Worm (Caenorhabditis elegans) whole organism, L4 larva: Measurements from ENCODE around the gene ftn-1.

Experiments used
- F37D6.2 ChIP-seq: sonication (generic microtip); optimal IDR thresholded peaks from 2 replicates; lab custom pipeline; 2016; ENCODE audit warnings: mild to moderate bottlenecking, missing genetic modification characterization, missing compliant biosample characterization
- R02D3.7 ChIP-seq: fragments of 150-350 bp; sonication (generic microtip); optimal IDR thresholded peaks from 3 replicates; lab custom pipeline; 2014; ENCODE audit warnings: missing biosample characterization, missing genetic modification characterization
- Y48G9A.11 ChIP-seq: fragments of 200-800 bp; sonication (Bioruptor generic); IDR thresholded peaks from 2 replicates; pipeline ENCODE4 v1.3.6; 2022; ENCODE audit warnings: missing genetic modification reagents, missing genetic modification characterization, missing compliant biosample characterization
- Y75B8A.6 ChIP-seq: fragments of 200-800 bp; sonication (Bioruptor generic); IDR thresholded peaks from 2 replicates; pipeline ENCODE4 v1.3.6; 2022; ENCODE audit warnings: missing genetic modification reagents, missing genetic modification characterization, missing compliant biosample characterization
- ZK337.2 ChIP-seq: fragments of 200-800 bp; sonication (Bioruptor generic); IDR thresholded peaks from 2 replicates; pipeline ENCODE4 v1.3.6; 2022; ENCODE audit warnings: missing genetic modification reagents, missing genetic modification characterization, missing compliant biosample characterization
- aha-1 ChIP-seq: fragments of 150-350 bp; peaks from one replicate; lab custom pipeline; 2014; ENCODE audit warnings: missing biosample characterization, missing genetic modification characterization
- dmd-6 ChIP-seq: fragments of 200-800 bp; sonication (Bioruptor generic); IDR thresholded peaks from 2 replicates; pipeline ENCODE4 v1.3.6; 2022; ENCODE audit warnings: missing genetic modification reagents, missing genetic modification characterization, missing compliant biosample characterization
- egl-27 ChIP-seq: sonication (generic microtip); optimal IDR thresholded peaks from 3 replicates; lab custom pipeline; 2017; ENCODE audit warnings: missing biosample characterization, missing genetic modification reagents, missing genetic modification characterization
- hmg-1.1 ChIP-seq: fragments of 200-800 bp; sonication (Bioruptor generic); IDR thresholded peaks from 2 replicates; pipeline ENCODE4 v1.3.6; 2022; ENCODE audit warnings: missing genetic modification reagents, missing genetic modification characterization, missing compliant biosample characterization
- jun-1 ChIP-seq: fragments of 150-350 bp; optimal IDR thresholded peaks from 2 replicates; lab custom pipeline; 2014; ENCODE audit warnings: missing biosample characterization, missing genetic modification reagents, missing genetic modification characterization
- mdl-1 ChIP-seq, 2 experiments: fragments of 150-350 bp in 1 of 2; sonication (generic microtip) in 1 of 2; optimal IDR thresholded peaks; 2 replicates each; lab custom pipeline; 2014 to 2017; ENCODE audit warnings: missing biosample characterization in 2 of 2, missing genetic modification characterization in 2 of 2
- nhr-25 ChIP-seq: sonication (generic microtip); optimal IDR thresholded peaks from 2 replicates; lab custom pipeline; 2017; ENCODE audit warnings: missing genetic modification characterization, mild to moderate bottlenecking, missing compliant biosample characterization, antibody characterized with exemption, moderate library complexity, borderline replicate concordance; ENCODE audit not compliant: insufficient read depth
- nhr-41 ChIP-seq: fragments of 200-800 bp; sonication (Bioruptor generic); IDR thresholded peaks from 2 replicates; pipeline ENCODE4 v1.3.6; 2022; ENCODE audit warnings: missing genetic modification reagents, missing genetic modification characterization, missing compliant biosample characterization

- no peak for TF ChIP-seq F37D6.2 (tag; lab: Kevin White, UChicago)
- no peak for TF ChIP-seq R02D3.7
- TF ChIP-seq aha-1, result no peak
- TF ChIP-seq nhr-25 (tag; lab: Kevin White, UChicago), result no peak
- no peak for TF ChIP-seq nhr-41 (GFP tag; lab: Robert Waterston, UW)
- no peak for TF ChIP-seq dmd-6 (GFP tag; lab: Robert Waterston, UW)
- TF ChIP-seq jun-1, result no peak
- TF ChIP-seq Y48G9A.11, result no peak
- no peak for TF ChIP-seq egl-27 (tag; lab: Kevin White, UChicago)
- no peak for TF ChIP-seq ZK337.2 (GFP tag; lab: Robert Waterston, UW)
- no peak for TF ChIP-seq mdl-1 (tag; optimal IDR thresholded peaks at IDR 0.05; lab: Kevin White, UChicago)
- no peak for TF ChIP-seq Y75B8A.6 (GFP tag; lab: Robert Waterston, UW)
- TF ChIP-seq hmg-1.1 (GFP tag; lab: Robert Waterston, UW), result no peak
These were observed 15.6 kb upstream of the ftn-1 start, which contains the start of gene F19F10.1 for ce11 chrV:7562947-7563346.
